Fruit fly (Drosophila melanogaster) whole organism, embryonic: ENCODE data around the gene Uch-L5R.

Experiments used
- CG12769 ChIP-seq: fragments of 200-800 bp; sonication (Bioruptor generic); optimal IDR thresholded peaks from 2 replicates; lab custom pipeline; 2019; ENCODE audit warnings: missing biosample characterization, mild to moderate bottlenecking, missing genetic modification characterization, moderate library complexity
- bowl ChIP-seq: fragments of 200-800 bp; sonication (Bioruptor generic); IDR thresholded peaks from 2 replicates; pipeline ENCODE4 v1.3.6; 2022; ENCODE audit warnings: missing biosample characterization, missing genetic modification characterization
- tna ChIP-seq: fragments of 200-800 bp; sonication (Bioruptor generic); IDR thresholded peaks from 2 replicates; pipeline ENCODE4 v1.3.6; 2022; ENCODE audit warnings: missing biosample characterization, missing genetic modification characterization; ENCODE audit not compliant: partially characterized antibody

dm6 chrX:12056535-12056934 lies at the start of gene Uch-L5R:
- TF ChIP-seq bowl (GFP tag; lab: Robert Waterston, UW) (no peak), tna (GFP tag; lab: Robert Waterston, UW) (no peak), CG12769 (no peak)
